Worm (Caenorhabditis elegans): ENCODE measurements around the gene F56D2.5.

F56D2.5 gene

ce11 chrIII:5588746-5589145 is 7.5 kb upstream of the F56D2.5 start:
- peak; percentile 33; the same call in 1 of the 2 replicates for TF ChIP-seq F33H1.4 (GFP tag; IDR thresholded peaks at IDR 0.05)
- TF ChIP-seq cebp-2 (GFP tag; IDR thresholded peaks at IDR 0.05) = no peak
- TF ChIP-seq madf-6 (GFP tag; IDR thresholded peaks at IDR 0.05) = peak; percentile 52
- peak; percentile 30 for TF ChIP-seq him-1 (tag; optimal IDR thresholded peaks at IDR 0.05)
- TF ChIP-seq madf-3 (GFP tag; IDR thresholded peaks at IDR 0.05) = 0 out of 2 replicates have a peak, but pooled peaks have one; percentile 32
- no peak for TF ChIP-seq ceh-100 (GFP tag; IDR thresholded peaks at IDR 0.05)
- no peak for TF ChIP-seq hlh-26 (GFP tag; conservative IDR thresholded peaks at IDR 0.05)
- no peak for TF ChIP-seq B0035.1 (tag; optimal IDR thresholded peaks at IDR 0.05)
- TF ChIP-seq ceh-58 (GFP tag; IDR thresholded peaks at IDR 0.05) = 0 out of 2 replicates have a peak, but pooled peaks have one; percentile 50
- no peak for TF ChIP-seq ceh-91 (GFP tag; IDR thresholded peaks at IDR 0.05)
- TF ChIP-seq nhr-179 (tag; optimal IDR thresholded peaks at IDR 0.05) = no peak
- TF ChIP-seq tbp1 (GFP tag; optimal IDR thresholded peaks at IDR 0.05) = peak; percentile 9
- TF ChIP-seq lin-54 (GFP tag; optimal IDR thresholded peaks at IDR 0.05) = peak; percentile 40
- TF ChIP-seq mcd-1 (GFP tag; IDR thresholded peaks at IDR 0.05) = no peak
- peak; percentile 68 for TF ChIP-seq B0336.3 (GFP tag; IDR thresholded peaks at IDR 0.05)
- peak; percentile 24 for TF ChIP-seq lsl-1 (GFP tag; optimal IDR thresholded peaks at IDR 0.05)
- no peak for TF ChIP-seq F39B2.1 (GFP tag; IDR thresholded peaks at IDR 0.05)
- TF ChIP-seq cebp-1 (GFP tag; IDR thresholded peaks at IDR 0.05) = no peak
- TF ChIP-seq cebp-1 (tag; optimal IDR thresholded peaks at IDR 0.05) = peak; percentile 29
- no peak for TF ChIP-seq chd-7 (tag; optimal IDR thresholded peaks at IDR 0.05)
- TF ChIP-seq snpc-3.4 (tag; optimal IDR thresholded peaks at IDR 0.05) = peak; percentile 63
- TF ChIP-seq let-607 (tag; optimal IDR thresholded peaks at IDR 0.05) = no peak
- peak; percentile 14 for TF ChIP-seq F49E8.2 (tag; optimal IDR thresholded peaks at IDR 0.05; ENCODE audit: insufficient read depth)
- no peak for TF ChIP-seq snpc-1.3 (tag; optimal IDR thresholded peaks at IDR 0.05; ENCODE audit: insufficient read depth)
- peak; percentile 74 for TF ChIP-seq repo-1 (tag; optimal IDR thresholded peaks at IDR 0.05)
- peak; percentile 46; the same call in 1 of the 2 replicates for TF ChIP-seq hsf-1 (GFP tag; IDR thresholded peaks at IDR 0.05)
- peak; percentile 9 for TF ChIP-seq ZK185.1 (tag; optimal IDR thresholded peaks at IDR 0.05; ENCODE audit: poor library complexity, severe bottlenecking)
- 0 out of 2 replicates have a peak, but pooled peaks have one; percentile 59 for TF ChIP-seq Y79H2A.3 (GFP tag; conservative IDR thresholded peaks at IDR 0.05)
- peak; percentile 43; the same call in 1 of the 2 replicates for TF ChIP-seq D2030.7 (GFP tag; IDR thresholded peaks at IDR 0.05)
- no peak for TF ChIP-seq zim-3 (tag; optimal IDR thresholded peaks at IDR 0.05)
- peak in 1 of 3 experiments; percentile 26 for TF ChIP-seq lin-35 (GFP tag; optimal IDR thresholded peaks at IDR 0.05)
- TF ChIP-seq attf-6 (GFP tag; IDR thresholded peaks at IDR 0.05) = peak; percentile 61; the same call in 1 of the 2 replicates
- peak; percentile 59 for TF ChIP-seq hrde-1 (tag; optimal IDR thresholded peaks at IDR 0.05; ENCODE audit: borderline replicate concordance)
- TF ChIP-seq nfyb-1 (GFP tag; IDR thresholded peaks at IDR 0.05) = peak; percentile 48; the same call in 1 of the 2 replicates
- peak; percentile 8 for TF ChIP-seq die-1 (tag; optimal IDR thresholded peaks at IDR 0.05)
- no peak for TF ChIP-seq ceh-79 (tag; optimal IDR thresholded peaks at IDR 0.05)
- TF ChIP-seq C17E4.6 (GFP tag; IDR thresholded peaks at IDR 0.05) = 0 out of 2 replicates have a peak, but pooled peaks have one; percentile 31
- TF ChIP-seq tlf-1 (GFP tag; optimal IDR thresholded peaks at IDR 0.05) = no peak

DNA sequence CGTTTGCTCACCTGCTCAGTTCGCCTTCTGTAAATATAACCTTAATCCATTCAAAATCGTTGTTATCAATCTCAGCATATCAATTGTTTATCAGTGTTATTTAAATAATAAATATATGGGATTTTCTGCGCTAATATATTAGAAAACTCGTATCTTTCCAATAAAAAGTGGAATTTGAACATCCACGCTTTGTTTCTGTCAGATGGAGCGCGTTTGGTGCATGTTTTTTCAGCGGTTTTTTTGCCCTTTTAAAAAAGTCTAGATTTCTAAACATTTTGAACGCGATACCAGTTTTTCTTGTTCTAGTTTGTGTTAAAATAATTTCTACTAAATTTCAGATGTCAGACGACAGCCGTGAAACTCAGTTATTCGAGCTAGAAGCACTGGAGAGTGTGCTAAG is 5.7 kb upstream of the F56D2.5 start, which contains the start of gene F56D2.2:
F56D2.2 (plus strand) TSS at position 339 of the 400 bp plus-strand sequence.
- TF ChIP-seq efl-1 (GFP tag; optimal IDR thresholded peaks at IDR 0.05) (peak; percentile 45), zfh-2 (GFP tag; conservative IDR thresholded peaks at IDR 0.05) (no peak), lin-35 (GFP tag; optimal IDR thresholded peaks at IDR 0.05) (peak in 1 of 3 experiments; percentile 9), atf-7 (tag; optimal IDR thresholded peaks at IDR 0.05) (no peak), lsy-27 (tag; optimal IDR thresholded peaks at IDR 0.05; ENCODE audit: borderline replicate concordance, insufficient read depth) (no peak)

All from whole organism, young adult.